Worm (Caenorhabditis elegans): Measurements from ENCODE around the gene F26F4.8.

Gene F26F4.8

ce11 chrIII:4939267-4939666 lies 34.0 kb upstream of the F26F4.8 start, which contains the start of gene rpb-2:
TSS of gene rpb-2 (plus strand) at chrIII:4939567.
- TF ChIP-seq sea-1 (GFP tag; conservative IDR thresholded peaks at IDR 0.05) (no peak), ceh-13 (GFP tag; optimal IDR thresholded peaks at IDR 0.05) (no peak), hmbx-1 (tag; optimal IDR thresholded peaks at IDR 0.05) (no peak), F13C5.2 (tag; optimal IDR thresholded peaks at IDR 0.05) (no peak), ama-1 (optimal IDR thresholded peaks at IDR 0.05) (no peak), ceh-36 (tag; optimal IDR thresholded peaks at IDR 0.05) (no peak), scrt-1 (GFP tag; IDR thresholded peaks at IDR 0.05) (no peak), hmg-4 (GFP tag; optimal IDR thresholded peaks at IDR 0.05) (no peak), pes-1 (GFP tag; IDR thresholded peaks at IDR 0.05) (no peak), tra-4 (tag; optimal IDR thresholded peaks at IDR 0.05) (no peak), aly-1 (tag; optimal IDR thresholded peaks at IDR 0.05) (no peak), hnd-1 (tag; optimal IDR thresholded peaks at IDR 0.05) (no peak), tbx-37 (GFP tag; conservative IDR thresholded peaks at IDR 0.05) (no peak), tbx-11 (GFP tag; IDR thresholded peaks at IDR 0.05) (no peak), B0310.2 (tag; optimal IDR thresholded peaks at IDR 0.05) (no peak), flt-1 (GFP tag; IDR thresholded peaks at IDR 0.05) (no peak)

DNA sequence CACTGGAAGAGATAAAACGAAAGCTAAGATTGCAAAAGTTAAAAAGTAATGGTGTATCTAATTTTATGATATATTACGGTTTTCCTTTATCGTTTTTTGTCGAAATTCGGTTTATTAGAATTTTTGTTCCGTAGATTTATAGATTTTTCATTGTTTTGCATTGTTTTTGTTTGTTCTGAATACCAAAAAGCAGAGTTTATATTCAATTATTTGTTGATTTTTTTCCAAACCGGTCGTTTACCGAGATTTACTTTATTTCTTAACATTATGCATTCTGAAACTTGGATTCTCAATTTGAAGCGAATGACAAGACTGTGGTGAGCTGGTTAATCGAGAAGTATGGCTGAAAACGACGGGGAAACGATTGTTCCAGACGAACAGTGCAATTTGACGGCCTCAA lies 31.7 kb upstream of the F26F4.8 start, which contains the start of gene fsn-1:
Gene fsn-1, plus strand, starts transcription at position 301 of the 400 bp plus-strand sequence.
- TF ChIP-seq tbx-11 (GFP tag; IDR thresholded peaks at IDR 0.05) (no peak), hmbx-1 (tag; optimal IDR thresholded peaks at IDR 0.05) (no peak), F13C5.2 (tag; optimal IDR thresholded peaks at IDR 0.05) (no peak), B0310.2 (tag; optimal IDR thresholded peaks at IDR 0.05) (no peak), ama-1 (optimal IDR thresholded peaks at IDR 0.05) (no peak), aly-1 (tag; optimal IDR thresholded peaks at IDR 0.05) (no peak), sea-1 (GFP tag; conservative IDR thresholded peaks at IDR 0.05) (no peak), ets-7 (tag; optimal IDR thresholded peaks at IDR 0.05) (no peak), hnd-1 (tag; optimal IDR thresholded peaks at IDR 0.05) (no peak), tbx-37 (GFP tag; conservative IDR thresholded peaks at IDR 0.05) (no peak), hmg-4 (GFP tag; optimal IDR thresholded peaks at IDR 0.05) (no peak), scrt-1 (GFP tag; IDR thresholded peaks at IDR 0.05) (no peak), pes-1 (GFP tag; IDR thresholded peaks at IDR 0.05) (no peak), flt-1 (GFP tag; IDR thresholded peaks at IDR 0.05) (no peak), ceh-13 (GFP tag; optimal IDR thresholded peaks at IDR 0.05) (no peak), ceh-36 (tag; optimal IDR thresholded peaks at IDR 0.05) (no peak), tra-4 (tag; optimal IDR thresholded peaks at IDR 0.05) (no peak)

DNA sequence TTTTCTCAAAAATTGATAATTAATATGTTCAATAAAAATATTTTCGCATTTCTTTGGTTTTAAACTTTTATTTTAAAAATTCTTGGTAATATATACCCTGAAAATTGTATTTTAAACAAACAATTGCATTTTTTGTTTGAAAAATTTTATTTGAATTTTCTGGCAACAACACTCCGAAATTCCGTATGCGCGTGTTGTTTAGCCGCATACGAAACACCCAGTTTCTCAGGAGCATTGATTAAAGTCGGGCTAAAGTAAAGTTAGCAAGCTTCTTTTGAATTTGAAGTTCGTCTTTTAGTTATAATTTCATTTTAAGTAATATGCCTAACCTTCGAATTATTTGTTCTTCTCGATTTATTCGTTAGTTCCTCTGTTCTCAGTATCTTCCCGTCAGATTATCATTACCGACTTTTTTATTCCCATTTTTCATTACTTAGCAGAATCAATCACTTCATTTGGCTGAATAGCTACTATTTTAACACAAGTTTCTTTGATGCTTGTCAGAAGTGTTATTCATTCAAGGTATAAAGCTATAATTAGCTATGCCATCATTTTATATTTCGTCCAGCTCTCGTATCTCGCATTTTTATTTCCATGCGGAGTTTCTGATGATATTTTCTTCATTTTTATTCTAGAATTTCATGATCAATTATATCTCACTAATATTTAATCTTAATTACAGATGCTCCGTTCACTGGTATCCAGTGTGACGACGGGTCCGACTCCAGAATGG lies 29.8 kb upstream of the F26F4.8 start, which contains the start of gene mrps-18C:
Gene mrps-18C, plus strand, starts transcription at position 683 of the 733 bp plus-strand sequence.
- TF ChIP-seq sea-1 (GFP tag; conservative IDR thresholded peaks at IDR 0.05), result no peak

DNA sequence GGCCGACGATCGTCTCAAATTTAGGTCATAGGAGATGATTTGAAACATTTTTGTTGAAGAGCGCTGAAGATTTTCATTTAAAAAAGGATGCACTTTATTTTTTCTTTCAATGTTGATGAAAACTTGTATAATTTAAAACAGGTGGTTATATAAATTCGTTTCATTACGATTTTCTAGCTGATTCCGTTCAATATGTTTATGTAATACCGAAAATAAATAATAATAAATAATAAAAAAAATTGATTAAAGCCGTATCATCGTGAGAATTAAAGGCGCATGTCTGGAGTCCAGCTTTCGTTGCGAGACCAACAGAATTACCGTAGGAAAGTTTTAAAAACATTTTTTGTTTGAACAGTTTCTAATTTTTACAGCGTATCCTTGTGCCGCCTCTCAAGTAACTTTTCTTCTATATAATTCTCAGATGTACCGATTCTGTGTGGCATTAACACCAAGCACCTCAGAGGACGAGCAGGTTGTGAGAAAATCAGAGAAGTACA lies 27.0 kb upstream of the F26F4.8 start, which contains the start of the genes C26E6.12 and eri-9:
Gene C26E6.12, minus strand, starts transcription at position 51 of the 497 bp plus-strand sequence.
Gene eri-9, plus strand, starts transcription at position 248 of the 497 bp plus-strand sequence.
- TF ChIP-seq hnd-1 (tag; optimal IDR thresholded peaks at IDR 0.05) (no peak), hmg-4 (GFP tag; optimal IDR thresholded peaks at IDR 0.05) (no peak), tbx-37 (GFP tag; conservative IDR thresholded peaks at IDR 0.05) (no peak)

- TF ChIP-seq flt-1 (GFP tag; IDR thresholded peaks at IDR 0.05) (0 out of 2 replicates have a peak, but pooled peaks have one; percentile 10), pes-1 (GFP tag; IDR thresholded peaks at IDR 0.05) (peak; percentile 63; the same call in 1 of the 2 replicates), tbx-37 (GFP tag; conservative IDR thresholded peaks at IDR 0.05) (peak; percentile 86), F13C5.2 (tag; optimal IDR thresholded peaks at IDR 0.05) (peak; percentile 32), ceh-36 (tag; optimal IDR thresholded peaks at IDR 0.05) (no peak)
These were observed 24.9 kb upstream of the F26F4.8 start, which contains the start of gene set-2 for ce11 chrIII:4930154-4930679. TSS of gene set-2 (minus strand) at chrIII:4930204.

DNA sequence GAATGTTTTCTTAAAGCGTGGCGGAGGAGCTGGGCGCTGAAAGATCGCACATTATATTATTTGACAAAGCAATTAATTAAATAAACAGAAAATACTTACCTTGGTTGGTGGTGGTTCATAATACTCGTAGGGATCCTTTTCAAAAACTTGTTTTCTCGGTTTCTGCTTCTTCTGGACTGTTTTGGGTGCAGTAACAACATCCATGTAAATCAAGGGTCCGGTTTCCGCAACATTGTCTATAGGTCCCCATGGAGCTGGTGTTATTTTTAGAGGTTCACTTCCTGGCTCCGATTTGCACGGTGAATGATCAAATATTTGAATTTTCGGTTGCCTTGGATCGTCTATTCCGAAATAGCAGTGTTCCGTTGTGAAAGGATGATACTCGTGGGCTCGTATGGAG lies 18.9 kb upstream of the F26F4.8 start:
- TF ChIP-seq ama-1 (optimal IDR thresholded peaks at IDR 0.05) (no peak), flt-1 (GFP tag; IDR thresholded peaks at IDR 0.05) (no peak), scrt-1 (GFP tag; IDR thresholded peaks at IDR 0.05) (no peak), aly-1 (tag; optimal IDR thresholded peaks at IDR 0.05) (no peak), tra-4 (tag; optimal IDR thresholded peaks at IDR 0.05) (no peak), hmbx-1 (tag; optimal IDR thresholded peaks at IDR 0.05) (no peak), ceh-13 (GFP tag; optimal IDR thresholded peaks at IDR 0.05) (no peak), tbx-11 (GFP tag; IDR thresholded peaks at IDR 0.05) (no peak), hnd-1 (tag; optimal IDR thresholded peaks at IDR 0.05) (no peak), hmg-4 (GFP tag; optimal IDR thresholded peaks at IDR 0.05) (no peak), ets-7 (tag; optimal IDR thresholded peaks at IDR 0.05) (no peak)

DNA sequence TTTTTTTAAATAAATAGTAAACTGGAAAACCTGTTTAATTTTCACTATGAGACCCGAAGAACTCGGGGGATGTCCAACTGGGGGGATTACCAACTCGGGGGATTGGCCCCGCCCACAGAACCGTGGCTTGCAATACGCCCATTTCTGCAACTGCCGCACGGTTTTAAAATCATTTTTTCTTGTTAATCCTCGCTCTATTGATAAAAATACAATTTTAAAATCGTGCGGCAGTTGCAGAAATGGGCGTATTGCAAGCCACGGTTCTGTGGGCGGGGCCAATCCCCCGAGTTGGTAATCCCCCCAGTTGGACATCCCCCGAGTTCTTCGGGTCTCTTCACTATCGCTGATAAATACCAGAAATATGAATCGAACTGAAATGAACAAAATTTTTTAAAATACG lies 16.7 kb upstream of the F26F4.8 start, which contains the start of gene mmab-1:
Gene mmab-1, minus strand, starts transcription at position 95 of the 400 bp plus-strand sequence.
- peak; percentile 55; the same call in 1 of the 2 replicates for TF ChIP-seq pes-1 (GFP tag; IDR thresholded peaks at IDR 0.05)

ce11 chrIII:4920221-4920620 lies 14.9 kb upstream of the F26F4.8 start, which contains the start of gene ula-1:
TSS of gene ula-1 (minus strand) at chrIII:4920321.
- TF ChIP-seq hmg-4 (GFP tag; optimal IDR thresholded peaks at IDR 0.05) (no peak), sea-1 (GFP tag; conservative IDR thresholded peaks at IDR 0.05) (no peak), B0310.2 (tag; optimal IDR thresholded peaks at IDR 0.05) (no peak), hnd-1 (tag; optimal IDR thresholded peaks at IDR 0.05) (no peak), pes-1 (GFP tag; IDR thresholded peaks at IDR 0.05) (no peak), hmbx-1 (tag; optimal IDR thresholded peaks at IDR 0.05) (no peak), tbx-37 (GFP tag; conservative IDR thresholded peaks at IDR 0.05) (no peak), tra-4 (tag; optimal IDR thresholded peaks at IDR 0.05) (no peak)
